Worm (Caenorhabditis elegans) whole organism, L1 larva: ENCODE data around the gene R05G6.5.
A peak's percentile ranks its signal among the peaks of the same experiment; 100 is the strongest.

ENCODE experiments used
- C16A3.4 ChIP-seq: fragments of 150-350 bp; optimal IDR thresholded peaks from 2 replicates; lab custom pipeline; 2014; ENCODE audit warnings: missing biosample characterization, missing genetic modification characterization
- C34B4.2 ChIP-seq: sonication (generic microtip); optimal IDR thresholded peaks from 2 replicates; lab custom pipeline; 2017; ENCODE audit warnings: mild to moderate bottlenecking, missing genetic modification characterization, missing compliant biosample characterization
- F16B12.6 ChIP-seq: fragments of 150-350 bp; optimal IDR thresholded peaks from 2 replicates; lab custom pipeline; 2014; ENCODE audit warnings: missing biosample characterization, missing genetic modification characterization
- Y116A8C.19 ChIP-seq: sonication (generic microtip); optimal IDR thresholded peaks from 2 replicates; lab custom pipeline; 2016; ENCODE audit warnings: missing compliant biosample characterization, missing genetic modification characterization, borderline replicate concordance
- alr-1 ChIP-seq: fragments of 200-800 bp; sonication (Bioruptor generic); optimal IDR thresholded peaks from 2 replicates; lab custom pipeline; 2018; ENCODE audit warnings: borderline replicate concordance, mild to moderate bottlenecking, missing genetic modification characterization, missing compliant biosample characterization
- aly-2 ChIP-seq: fragments of 150-350 bp; optimal IDR thresholded peaks from 2 replicates; lab custom pipeline; 2014; ENCODE audit warnings: missing biosample characterization, missing genetic modification characterization
- ceh-8 ChIP-seq: fragments of 200-800 bp; sonication (Bioruptor generic); optimal IDR thresholded peaks from 2 replicates; lab custom pipeline; 2018; ENCODE audit warnings: mild to moderate bottlenecking, missing genetic modification characterization, moderate library complexity, missing compliant biosample characterization
- ceh-82 ChIP-seq, 3 experiments: fragments of 150-350 bp in 1 of 3; sonication (generic microtip) in 2 of 3; optimal IDR thresholded peaks; 2 replicates each; lab custom pipeline; 2014 to 2017; ENCODE audit warnings: missing biosample characterization in 3 of 3, missing genetic modification characterization in 3 of 3
- ceh-88 ChIP-seq: fragments of 200-800 bp; sonication (Bioruptor generic); IDR thresholded peaks from 2 replicates; pipeline ENCODE4 v1.3.6; 2022; ENCODE audit warnings: missing genetic modification characterization, missing compliant biosample characterization
- ceh-90 ChIP-seq: sonication (generic microtip); optimal IDR thresholded peaks from 2 replicates; lab custom pipeline; 2016; ENCODE audit warnings: missing genetic modification characterization, missing compliant biosample characterization
- ces-1 ChIP-seq: fragments of 150-350 bp; optimal IDR thresholded peaks from 2 replicates; lab custom pipeline; 2014; ENCODE audit warnings: missing biosample characterization, missing genetic modification reagents, missing genetic modification characterization
- dpl-1 ChIP-seq, 3 experiments: fragments of 150-350 bp in 2 of 3; sonication (generic microtip) in 1 of 3; optimal IDR thresholded peaks; 2 replicates each; lab custom pipeline; 2014 to 2017; ENCODE audit warnings: missing biosample characterization in 3 of 3, missing genetic modification characterization in 3 of 3, missing genetic modification reagents in 3 of 3
- efl-1 ChIP-seq, 4 experiments: fragments of 150-350 bp; optimal IDR thresholded peaks in 3 of 4; peaks in 1 of 4; 1 replicate in 1 of 4; 2 replicates in 3 of 4; lab custom pipeline; 2014; ENCODE audit warnings: missing biosample characterization in 2 of 4, missing genetic modification characterization in 2 of 4, missing genetic modification reagents in 2 of 4
- egl-13 ChIP-seq: sonication (generic microtip); optimal IDR thresholded peaks from 2 replicates; lab custom pipeline; 2016; ENCODE audit warnings: missing genotype, missing genetic modification reagents, missing genetic modification characterization, missing compliant biosample characterization
- egl-27 ChIP-seq, 2 experiments: fragments of 150-350 bp in 1 of 2; sonication (generic microtip); optimal IDR thresholded peaks; 3 replicates each; lab custom pipeline; 2017 to 2018; ENCODE audit warnings: missing biosample characterization in 2 of 2, missing genetic modification characterization in 2 of 2, missing genetic modification reagents in 2 of 2
- elt-2 ChIP-seq: sonication (generic microtip); optimal IDR thresholded peaks from 2 replicates; lab custom pipeline; 2016; ENCODE audit warnings: missing genetic modification characterization, mild to moderate bottlenecking, inconsistent platforms, missing compliant biosample characterization, missing genetic modification reagents
- fkh-4 ChIP-seq: sonication (generic microtip); optimal IDR thresholded peaks from 2 replicates; lab custom pipeline; 2016; ENCODE audit warnings: missing compliant biosample characterization, missing genetic modification characterization, borderline replicate concordance
- fos-1 ChIP-seq: fragments of 150-350 bp; optimal IDR thresholded peaks from 2 replicates; lab custom pipeline; 2014; ENCODE audit warnings: missing biosample characterization, missing genetic modification characterization
- isw-1 ChIP-seq: fragments of 200-800 bp; sonication (Bioruptor generic); IDR thresholded peaks from 2 replicates; pipeline ENCODE4 v1.3.6; 2022; ENCODE audit warnings: missing genetic modification characterization, missing compliant biosample characterization
- lin-13 ChIP-seq: fragments of 150-350 bp; optimal IDR thresholded peaks from 2 replicates; lab custom pipeline; 2014; ENCODE audit warnings: missing biosample characterization, missing genetic modification reagents, missing genetic modification characterization
- lin-15B ChIP-seq: fragments of 150-350 bp; sonication (generic microtip); optimal IDR thresholded peaks from 3 replicates; lab custom pipeline; 2014; ENCODE audit warnings: missing biosample characterization, missing genetic modification characterization
- lin-35 ChIP-seq, 2 experiments: fragments of 150-350 bp; optimal IDR thresholded peaks; 2 replicates each; lab custom pipeline; 2014; ENCODE audit warnings: missing biosample characterization in 2 of 2, missing genetic modification characterization in 2 of 2, missing genetic modification reagents in 2 of 2
- lin-39 ChIP-seq: fragments of 150-350 bp; optimal IDR thresholded peaks from 2 replicates; lab custom pipeline; 2014; ENCODE audit warnings: missing biosample characterization, missing genetic modification reagents, missing genetic modification characterization
- lir-3 ChIP-seq: sonication (generic microtip); optimal IDR thresholded peaks from 2 replicates; lab custom pipeline; 2016; ENCODE audit warnings: mild to moderate bottlenecking, missing genetic modification characterization, moderate library complexity, missing compliant biosample characterization; ENCODE audit not compliant: poor library complexity
- lsy-2 ChIP-seq, 2 experiments: fragments of 150-350 bp; optimal IDR thresholded peaks; 2 replicates each; lab custom pipeline; 2014; ENCODE audit warnings: missing biosample characterization in 2 of 2, missing genetic modification characterization in 2 of 2
- mab-9 ChIP-seq: fragments of 200-800 bp; sonication (Bioruptor generic); IDR thresholded peaks from 2 replicates; pipeline ENCODE4 v1.3.6; 2022; ENCODE audit warnings: missing genetic modification reagents, missing genetic modification characterization, missing compliant biosample characterization
- nhr-11 ChIP-seq: fragments of 150-350 bp; optimal IDR thresholded peaks from 2 replicates; lab custom pipeline; 2014; ENCODE audit warnings: missing biosample characterization, missing genetic modification characterization
- nhr-237 ChIP-seq: fragments of 150-350 bp; optimal IDR thresholded peaks from 2 replicates; lab custom pipeline; 2014; ENCODE audit warnings: missing biosample characterization, missing genetic modification characterization
- nhr-28 ChIP-seq: fragments of 150-350 bp; optimal IDR thresholded peaks from 2 replicates; lab custom pipeline; 2014; ENCODE audit warnings: missing biosample characterization, missing genetic modification characterization
- nhr-71 ChIP-seq: sonication (generic microtip); optimal IDR thresholded peaks from 2 replicates; lab custom pipeline; 2016; ENCODE audit warnings: mild to moderate bottlenecking, missing genetic modification characterization, moderate library complexity, missing compliant biosample characterization
- nhr-76 ChIP-seq: sonication (generic microtip); optimal IDR thresholded peaks from 2 replicates; lab custom pipeline; 2017; ENCODE audit warnings: missing biosample characterization, missing genetic modification characterization
- nhr-77 ChIP-seq: fragments of 150-350 bp; optimal IDR thresholded peaks from 2 replicates; lab custom pipeline; 2014; ENCODE audit warnings: missing biosample characterization, missing genetic modification characterization
- nhr-84 ChIP-seq: sonication (generic microtip); optimal IDR thresholded peaks from 2 replicates; lab custom pipeline; 2017; ENCODE audit warnings: missing biosample characterization, missing genetic modification characterization
- nhr-85 ChIP-seq: sonication (generic microtip); peaks from one replicate; lab custom pipeline; 2016; ENCODE audit warnings: missing genetic modification characterization, inconsistent platforms, missing compliant biosample characterization
- nhr-90 ChIP-seq: sonication (generic microtip); optimal IDR thresholded peaks from 2 replicates; lab custom pipeline; 2016; ENCODE audit warnings: mild to moderate bottlenecking, missing genetic modification characterization, missing compliant biosample characterization; ENCODE audit not compliant: poor library complexity
- pax-3 ChIP-seq: fragments of 200-800 bp; sonication (Bioruptor generic); optimal IDR thresholded peaks from 2 replicates; lab custom pipeline; 2018; ENCODE audit warnings: mild to moderate bottlenecking, missing genetic modification characterization, moderate library complexity, missing compliant biosample characterization
- pqm-1 ChIP-seq: sonication (generic microtip); optimal IDR thresholded peaks from 3 replicates; lab custom pipeline; 2017; ENCODE audit warnings: missing biosample characterization, missing genetic modification characterization
- rnt-1 ChIP-seq: sonication (generic microtip); optimal IDR thresholded peaks from 2 replicates; lab custom pipeline; 2016; ENCODE audit warnings: mild to moderate bottlenecking, missing genetic modification characterization, moderate library complexity, missing compliant biosample characterization
- snpc-4 ChIP-seq: fragments of 150-350 bp; optimal IDR thresholded peaks from 2 replicates; lab custom pipeline; 2014; ENCODE audit warnings: missing biosample characterization, missing genetic modification characterization
- sox-4 ChIP-seq: sonication (generic microtip); optimal IDR thresholded peaks from 2 replicates; lab custom pipeline; 2016; ENCODE audit warnings: missing genetic modification characterization, missing compliant biosample characterization
- sup-37 ChIP-seq: fragments of 200-800 bp; sonication (Bioruptor generic); optimal IDR thresholded peaks from 2 replicates; lab custom pipeline; 2018; ENCODE audit warnings: mild to moderate bottlenecking, missing genetic modification characterization, missing compliant biosample characterization
- swsn-7 ChIP-seq: sonication (generic microtip); optimal IDR thresholded peaks from 2 replicates; lab custom pipeline; 2016; ENCODE audit warnings: missing genetic modification characterization, missing compliant biosample characterization
- unc-30 ChIP-seq: sonication (generic microtip); optimal IDR thresholded peaks from 2 replicates; lab custom pipeline; 2017; ENCODE audit warnings: missing biosample characterization, missing genetic modification characterization
- unc-62 ChIP-seq: fragments of 150-350 bp; optimal IDR thresholded peaks from 2 replicates; lab custom pipeline; 2014; ENCODE audit warnings: missing biosample characterization, missing genetic modification reagents, missing genetic modification characterization
- unc-86 ChIP-seq: sonication (generic microtip); optimal IDR thresholded peaks from 2 replicates; lab custom pipeline; 2016; ENCODE audit warnings: missing genetic modification characterization, missing compliant biosample characterization
- unc-98 ChIP-seq: fragments of 200-800 bp; sonication (Bioruptor generic); IDR thresholded peaks from 2 replicates; pipeline ENCODE4 v1.3.6; 2022; ENCODE audit warnings: missing genetic modification characterization, missing compliant biosample characterization
- vab-15 ChIP-seq: sonication (generic microtip); optimal IDR thresholded peaks from 2 replicates; lab custom pipeline; 2017; ENCODE audit warnings: missing genotype, mild to moderate bottlenecking, missing genetic modification characterization, missing compliant biosample characterization
- ztf-4 ChIP-seq: fragments of 150-350 bp; optimal IDR thresholded peaks from 2 replicates; lab custom pipeline; 2014; ENCODE audit warnings: missing biosample characterization, missing genetic modification characterization

R05G6.5 gene

DNA sequence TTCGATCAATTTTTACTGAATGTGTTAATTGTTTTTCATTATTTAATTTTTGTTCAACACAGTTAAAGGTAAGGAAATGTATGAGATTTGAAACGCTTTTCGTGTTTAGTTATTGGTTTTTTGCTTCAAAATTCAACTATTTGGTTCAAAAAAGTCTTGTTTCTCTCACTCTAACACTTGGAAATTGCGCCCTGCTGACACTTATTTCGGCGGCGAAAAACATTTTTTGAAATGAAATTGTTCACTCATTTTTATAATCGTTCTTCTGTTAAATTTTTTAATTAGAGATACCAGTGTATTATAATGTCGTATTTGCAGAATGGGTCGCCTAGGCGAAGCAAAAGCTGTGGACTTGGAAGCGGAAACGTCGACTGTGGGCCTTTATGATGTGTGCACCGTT lies 30.0 kb upstream of the R05G6.5 start, which contains the start of gene rod-1 (continued):
- no peak for TF ChIP-seq fkh-4
- peak; percentile 63 to 89 for TF ChIP-seq lin-35 (GFP tag; optimal IDR thresholded peaks at IDR 0.05; lab: Kevin White, UChicago)
- TF ChIP-seq nhr-90 (tag; lab: Kevin White, UChicago), result no peak
- TF ChIP-seq nhr-85, result no peak
- no peak for TF ChIP-seq sup-37 (GFP tag; lab: Kevin White, UChicago)
- peak; percentile 65 to 72 for TF ChIP-seq efl-1 (optimal IDR thresholded peaks at IDR 0.05; lab: Kevin White, UChicago)
- TF ChIP-seq efl-1 (GFP tag; optimal IDR thresholded peaks at IDR 0.05 in 1 of 2; lab: Kevin White, UChicago), result peak; percentile 79 to 97
- no peak for TF ChIP-seq snpc-4 (tag; lab: Kevin White, UChicago)
- no peak for TF ChIP-seq nhr-76 (tag; lab: Kevin White, UChicago)
- TF ChIP-seq C16A3.4 (tag; lab: Kevin White, UChicago), result no peak
- no peak for TF ChIP-seq unc-30 (tag; lab: Kevin White, UChicago)
- no peak for TF ChIP-seq lin-39 (tag; lab: Kevin White, UChicago)
- TF ChIP-seq dpl-1 (GFP tag; optimal IDR thresholded peaks at IDR 0.05; lab: Kevin White, UChicago), result peak; percentile 31 to 84 (median 73)

DNA sequence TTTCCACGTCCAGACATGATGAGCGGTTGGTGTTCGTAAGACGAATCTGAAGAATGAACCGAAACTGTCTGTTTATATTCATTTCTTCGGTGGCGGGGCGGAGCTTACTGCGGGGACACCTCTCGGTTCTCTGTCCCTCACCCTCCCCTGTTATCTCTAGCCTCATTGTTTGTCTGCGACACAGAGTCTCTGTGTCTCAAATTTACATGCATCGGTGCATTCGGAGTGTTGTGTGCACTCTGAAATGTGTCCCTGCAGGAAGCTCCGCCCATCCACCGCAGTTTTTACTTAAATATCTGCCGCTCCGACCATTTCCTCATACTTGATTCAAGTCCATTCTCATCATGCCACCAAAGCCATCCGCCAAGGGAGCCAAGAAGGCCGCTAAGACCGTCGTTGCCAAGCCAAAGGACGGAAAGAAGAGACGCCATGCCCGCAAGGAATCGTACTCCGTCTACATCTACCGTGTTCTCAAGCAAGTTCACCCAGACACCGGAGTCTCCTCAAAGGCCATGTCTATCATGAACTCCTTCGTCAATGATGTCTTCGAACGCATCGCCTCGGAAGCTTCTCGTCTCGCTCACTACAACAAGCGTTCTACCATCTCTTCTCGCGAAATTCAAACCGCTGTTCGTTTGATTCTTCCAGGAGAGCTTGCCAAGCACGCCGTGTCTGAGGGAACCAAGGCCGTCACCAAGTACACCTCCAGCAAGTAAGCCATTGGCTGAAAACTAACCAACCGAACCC lies 21.8 kb upstream of the R05G6.5 start, which contains the start of the genes his-61 and his-62:
TSS of gene his-61 (minus strand) at position 17 of the 747 bp plus-strand sequence.
TSS of gene his-62 (plus strand) at position 345 of the 747 bp plus-strand sequence.
- TF ChIP-seq C34B4.2 (no peak), isw-1 (peak; percentile 38; the same call in 1 of the 2 replicates), lin-35 (GFP tag; optimal IDR thresholded peaks at IDR 0.05; lab: Kevin White, UChicago) (peak in 1 of 2 experiments; percentile 20), lir-3 (no peak), unc-62 (GFP tag; lab: Kevin White, UChicago) (no peak), lsy-2 (tag; optimal IDR thresholded peaks at IDR 0.05; lab: Kevin White, UChicago) (peak in 1 of 2 experiments; percentile 50), elt-2 (no peak), ceh-8 (GFP tag; lab: Kevin White, UChicago) (no peak), aly-2 (no peak), fkh-4 (no peak), pax-3 (tag; lab: Kevin White, UChicago) (no peak), unc-98 (GFP tag; lab: Robert Waterston, UW) (no peak), C16A3.4 (tag; lab: Kevin White, UChicago) (no peak), vab-15 (no peak), alr-1 (tag; lab: Kevin White, UChicago) (no peak), mab-9 (GFP tag; lab: Robert Waterston, UW) (no peak), sup-37 (GFP tag; lab: Kevin White, UChicago) (no peak), F16B12.6 (no peak), ces-1 (no peak), nhr-76 (tag; lab: Kevin White, UChicago) (no peak), nhr-11 (tag; lab: Kevin White, UChicago) (no peak), unc-30 (tag; lab: Kevin White, UChicago) (no peak), pqm-1 (tag; lab: Kevin White, UChicago) (no peak), nhr-85 (peak; percentile 82), lin-13 (GFP tag; lab: Kevin White, UChicago) (no peak), egl-13 (tag; lab: Kevin White, UChicago) (no peak), egl-27 (tag; optimal IDR thresholded peaks at IDR 0.05; lab: Kevin White, UChicago) (no peak), nhr-237 (tag; lab: Kevin White, UChicago) (no peak), rnt-1 (tag; lab: Kevin White, UChicago) (no peak), lin-15B (no peak), swsn-7 (tag; lab: Kevin White, UChicago) (peak; percentile 82), ceh-82 (tag; optimal IDR thresholded peaks at IDR 0.05; lab: Kevin White, UChicago) (peak in 2 of 3 experiments; percentile 23 to 42), ztf-4 (tag; lab: Kevin White, UChicago) (peak; percentile 28), ceh-88 (no peak), nhr-28 (tag; lab: Kevin White, UChicago) (no peak), Y116A8C.19 (no peak), nhr-71 (tag; lab: Kevin White, UChicago) (peak; percentile 67), ceh-90 (tag; lab: Kevin White, UChicago) (no peak), nhr-84 (tag; lab: Kevin White, UChicago) (no peak), fos-1 (no peak), nhr-77 (tag; lab: Kevin White, UChicago) (no peak), unc-86 (tag; lab: Kevin White, UChicago) (peak; percentile 80), sox-4 (tag; lab: Kevin White, UChicago) (no peak)
